Worm (Caenorhabditis elegans) whole organism, L3 larva: ENCODE results near the gene glb-12.

Source experiments
- ZK546.5 ChIP-seq: sonication (generic microtip); optimal IDR thresholded peaks from 2 replicates; lab custom pipeline; 2017; ENCODE audit warnings: missing biosample characterization, missing genetic modification characterization
- ceh-28 ChIP-seq: fragments of 150-350 bp; optimal IDR thresholded peaks from 2 replicates; lab custom pipeline; 2014; ENCODE audit warnings: missing biosample characterization, missing genetic modification reagents, missing genetic modification characterization
- ceh-82 ChIP-seq: fragments of 150-350 bp; optimal IDR thresholded peaks from 2 replicates; lab custom pipeline; 2014; ENCODE audit warnings: missing biosample characterization, missing genetic modification characterization
- fos-1 ChIP-seq: fragments of 150-350 bp; optimal IDR thresholded peaks from 2 replicates; lab custom pipeline; 2014; ENCODE audit warnings: missing biosample characterization, missing genetic modification characterization
- nfya-1 ChIP-seq: sonication (generic microtip); optimal IDR thresholded peaks from 2 replicates; lab custom pipeline; 2017; ENCODE audit warnings: missing genetic modification characterization, mild to moderate bottlenecking, missing compliant biosample characterization, antibody characterized with exemption, moderate library complexity; ENCODE audit not compliant: insufficient read depth
- nhr-12 ChIP-seq: fragments of 150-350 bp; optimal IDR thresholded peaks from 2 replicates; lab custom pipeline; 2014; ENCODE audit warnings: missing biosample characterization, missing genetic modification characterization
- nhr-28 ChIP-seq: fragments of 150-350 bp; optimal IDR thresholded peaks from 2 replicates; lab custom pipeline; 2014; ENCODE audit warnings: missing biosample characterization, missing genetic modification characterization
- nhr-76 ChIP-seq: fragments of 150-350 bp; sonication (generic microtip); optimal IDR thresholded peaks from 5 replicates; lab custom pipeline; 2014; ENCODE audit warnings: missing biosample characterization, missing genetic modification characterization
- nhr-77 ChIP-seq: fragments of 150-350 bp; optimal IDR thresholded peaks from 2 replicates; lab custom pipeline; 2014; ENCODE audit warnings: missing biosample characterization, missing genetic modification characterization
- skn-1 ChIP-seq: fragments of 150-350 bp; optimal IDR thresholded peaks from 2 replicates; lab custom pipeline; 2014; ENCODE audit warnings: missing biosample characterization, missing genetic modification characterization
- unc-39 ChIP-seq: sonication (generic microtip); optimal IDR thresholded peaks from 4 replicates; lab custom pipeline; 2017; ENCODE audit warnings: missing biosample characterization, missing genetic modification characterization
- unc-62 ChIP-seq: fragments of 150-350 bp; sonication (generic microtip); optimal IDR thresholded peaks from 4 replicates; lab custom pipeline; 2014; ENCODE audit warnings: missing biosample characterization, missing genetic modification reagents, missing genetic modification characterization
- zag-1 ChIP-seq: fragments of 150-350 bp; optimal IDR thresholded peaks from 2 replicates; lab custom pipeline; 2014; ENCODE audit warnings: missing biosample characterization, missing genetic modification characterization

DNA sequence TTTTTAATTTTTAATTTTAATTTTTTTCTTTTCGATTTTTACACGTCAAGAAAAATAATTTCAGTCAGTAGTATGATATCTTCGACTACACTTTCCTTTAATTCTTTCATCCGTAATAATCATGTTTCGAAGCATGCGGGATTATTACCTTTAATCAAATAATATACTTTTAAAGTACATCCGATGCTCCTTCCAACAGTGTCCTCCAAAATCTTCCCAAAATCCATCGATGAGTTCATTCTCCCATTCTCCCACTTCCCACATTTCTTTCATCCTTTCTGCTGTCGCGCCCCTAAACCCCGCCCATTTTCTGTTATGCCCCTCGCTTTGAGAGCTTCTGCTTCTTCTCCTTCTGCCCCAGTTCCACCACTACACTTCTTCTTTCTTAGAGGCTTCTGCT, 36.7 kb downstream of the glb-12 start, which contains the start of gene lgc-57:
- TF ChIP-seq ceh-82 (tag; lab: Kevin White, UChicago) (no peak), ZK546.5 (tag; lab: Kevin White, UChicago) (no peak), nhr-76 (tag; lab: Kevin White, UChicago) (no peak), ceh-28 (tag; lab: Kevin White, UChicago) (no peak), nhr-28 (no peak), nhr-77 (tag; lab: Kevin White, UChicago) (no peak), unc-39 (tag; lab: Kevin White, UChicago) (no peak), nhr-12 (no peak), nfya-1 (tag; lab: Kevin White, UChicago) (no peak), unc-62 (no peak), zag-1 (tag; lab: Kevin White, UChicago) (no peak), skn-1 (tag; lab: Kevin White, UChicago) (no peak), fos-1 (tag; lab: Kevin White, UChicago) (no peak)
